Worm (Caenorhabditis elegans) whole organism, young adult: ENCODE results near the gene Y58A7A.3.

ENCODE experiments used
- B0336.3 ChIP-seq: fragments of 200-800 bp; sonication (Bioruptor generic); IDR thresholded peaks from 2 replicates; pipeline ENCODE4 v1.3.6; 2022; ENCODE audit warnings: missing genetic modification characterization, missing compliant biosample characterization
- D2030.7 ChIP-seq: fragments of 200-800 bp; sonication (Bioruptor generic); IDR thresholded peaks from 2 replicates; pipeline ENCODE4 v1.3.6; 2022; ENCODE audit warnings: missing genetic modification reagents, missing genetic modification characterization, missing compliant biosample characterization
- aptf-3 ChIP-seq: fragments of 200-800 bp; sonication (Bioruptor generic); IDR thresholded peaks from 2 replicates; pipeline ENCODE4 v1.3.6; 2022; ENCODE audit warnings: missing genetic modification characterization, missing compliant biosample characterization
- atf-7 ChIP-seq: sonication (generic microtip); optimal IDR thresholded peaks from 2 replicates; lab custom pipeline; 2017; ENCODE audit warnings: mild to moderate bottlenecking, missing genetic modification characterization, missing compliant biosample characterization
- ccch-3 ChIP-seq: fragments of 200-800 bp; sonication (Bioruptor generic); optimal IDR thresholded peaks from 2 replicates; lab custom pipeline; 2018; ENCODE audit warnings: mild to moderate bottlenecking, missing genetic modification characterization, missing compliant biosample characterization
- ceh-100 ChIP-seq: fragments of 200-800 bp; sonication (Bioruptor generic); IDR thresholded peaks from 2 replicates; pipeline ENCODE4 v1.3.6; 2022; ENCODE audit warnings: missing genetic modification reagents, missing genetic modification characterization, missing compliant biosample characterization
- ekl-4 ChIP-seq: fragments of 200-800 bp; sonication (Bioruptor generic); IDR thresholded peaks from 2 replicates; pipeline ENCODE4 v1.3.6; 2022; ENCODE audit warnings: missing genetic modification reagents, missing genetic modification characterization, missing compliant biosample characterization
- hmg-1.2 ChIP-seq: fragments of 200-800 bp; sonication (Bioruptor generic); IDR thresholded peaks from 2 replicates; pipeline ENCODE4 v1.3.6; 2022; ENCODE audit warnings: missing genetic modification reagents, missing genetic modification characterization, missing compliant biosample characterization
- hsf-1 ChIP-seq: fragments of 200-800 bp; sonication (Bioruptor generic); IDR thresholded peaks from 2 replicates; pipeline ENCODE4 v1.3.6; 2022; ENCODE audit warnings: missing genetic modification reagents, missing genetic modification characterization, missing compliant biosample characterization
- lin-26 ChIP-seq: fragments of 200-800 bp; sonication (Bioruptor generic); IDR thresholded peaks from 2 replicates; pipeline ENCODE4 v1.3.6; 2022; ENCODE audit warnings: missing genetic modification reagents, missing genetic modification characterization, missing compliant biosample characterization
- repo-1 ChIP-seq: sonication (generic microtip); optimal IDR thresholded peaks from 2 replicates; lab custom pipeline; 2017; ENCODE audit warnings: mild to moderate bottlenecking, missing genetic modification characterization, missing compliant biosample characterization
- tlf-1 ChIP-seq: fragments of 200-800 bp; sonication (Bioruptor generic); optimal IDR thresholded peaks from 2 replicates; lab custom pipeline; 2018; ENCODE audit warnings: mild to moderate bottlenecking, missing genetic modification characterization, missing compliant biosample characterization
- unc-130 ChIP-seq: sonication (generic microtip); optimal IDR thresholded peaks from 2 replicates; lab custom pipeline; 2016; ENCODE audit warnings: missing genetic modification reagents, missing genetic modification characterization, missing compliant biosample characterization
- ztf-26 ChIP-seq: sonication (generic microtip); optimal IDR thresholded peaks from 2 replicates; lab custom pipeline; 2017; ENCODE audit warnings: missing genetic modification characterization, missing compliant biosample characterization

DNA sequence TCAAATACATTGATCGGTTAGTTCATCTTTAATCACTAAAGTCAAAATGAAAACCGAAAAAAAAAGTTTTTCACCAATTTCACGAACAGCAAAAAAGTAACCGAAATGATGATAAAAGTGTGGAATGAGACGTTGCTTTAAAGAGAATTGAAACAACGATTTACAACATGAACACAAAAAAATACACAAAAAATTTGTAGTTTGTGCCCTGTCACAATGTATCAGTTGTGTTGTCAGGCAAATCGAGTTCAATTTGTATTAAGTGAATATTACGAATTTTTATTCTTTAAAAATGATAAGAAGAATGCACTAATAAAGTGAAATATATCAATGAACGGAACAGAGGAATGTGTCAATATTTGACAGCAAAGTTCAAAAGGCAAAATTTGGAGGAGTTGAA, 48.9 kb downstream of the Y58A7A.3 start:
- no peak for TF ChIP-seq atf-7 (tag; lab: Kevin White, UChicago)
- no peak for TF ChIP-seq ztf-26 (tag; lab: Kevin White, UChicago)
- TF ChIP-seq unc-130 (GFP tag; lab: Kevin White, UChicago), result no peak
- no peak for TF ChIP-seq ekl-4
- no peak for TF ChIP-seq aptf-3 (GFP tag; lab: Robert Waterston, UW)
- no peak for TF ChIP-seq D2030.7 (GFP tag; lab: Robert Waterston, UW)
- TF ChIP-seq ccch-3, result no peak
- TF ChIP-seq tlf-1, result no peak
- TF ChIP-seq repo-1 (tag; lab: Kevin White, UChicago), result no peak
- no peak for TF ChIP-seq B0336.3
- TF ChIP-seq lin-26 (GFP tag; lab: Robert Waterston, UW), result no peak
- TF ChIP-seq hmg-1.2 (GFP tag; lab: Robert Waterston, UW), result no peak
- TF ChIP-seq hsf-1 (GFP tag; lab: Robert Waterston, UW), result no peak
- TF ChIP-seq ceh-100 (GFP tag; lab: Robert Waterston, UW), result no peak
